Fruit fly (Drosophila melanogaster) whole organism, embryonic: ENCODE data around the gene Fpgs1.

Source experiments
- Atf6 ChIP-seq: fragments of 200-800 bp; sonication (Bioruptor generic); IDR thresholded peaks from 2 replicates; pipeline ENCODE4 v1.3.6; 2022; ENCODE audit warnings: missing biosample characterization, missing genetic modification characterization
- CG10147 ChIP-seq: fragments of 200-800 bp; sonication (Bioruptor generic); optimal IDR thresholded peaks from 2 replicates; lab custom pipeline; 2019; ENCODE audit warnings: missing biosample characterization, mild to moderate bottlenecking, missing genetic modification characterization, moderate library complexity
- CG10654 ChIP-seq: fragments of 200-800 bp; sonication (Bioruptor generic); optimal IDR thresholded peaks from 2 replicates; lab custom pipeline; 2016; ENCODE audit warnings: missing biosample characterization, missing genetic modification characterization
- CG11456 ChIP-seq: fragments of 200-800 bp; sonication (Bioruptor generic); IDR thresholded peaks from 3 replicates; pipeline ENCODE4 v1.3.6; 2022; ENCODE audit warnings: missing biosample characterization, missing genetic modification characterization
- CG13296 ChIP-seq: fragments of 200-800 bp; sonication (Bioruptor generic); optimal IDR thresholded peaks from 3 replicates; lab custom pipeline; 2018; ENCODE audit warnings: missing biosample characterization, mild to moderate bottlenecking, missing genetic modification characterization
- CG14667 ChIP-seq: fragments of 200-800 bp; sonication (Bioruptor generic); IDR thresholded peaks from 2 replicates; pipeline ENCODE4 v1.3.6; 2022; ENCODE audit warnings: missing biosample characterization, missing genetic modification characterization
- CG14965 ChIP-seq: fragments of 200-800 bp; sonication (Bioruptor generic); optimal IDR thresholded peaks from 2 replicates; lab custom pipeline; 2016; ENCODE audit warnings: missing biosample characterization, missing genetic modification characterization, borderline replicate concordance
- CG15479 ChIP-seq: fragments of 200-800 bp; sonication (Bioruptor generic); optimal IDR thresholded peaks from 3 replicates; lab custom pipeline; 2019; ENCODE audit warnings: missing biosample characterization, mild to moderate bottlenecking, missing genetic modification characterization, moderate library complexity
- CG17328 ChIP-seq: fragments of 200-800 bp; sonication (Bioruptor generic); IDR thresholded peaks from 2 replicates; pipeline ENCODE4 v1.3.6; 2022; ENCODE audit warnings: missing biosample characterization, missing genetic modification characterization
- CG17612 ChIP-seq: fragments of 200-800 bp; sonication (Bioruptor generic); IDR thresholded peaks from 2 replicates; pipeline ENCODE4 v1.3.6; 2022; ENCODE audit warnings: missing biosample characterization, missing genetic modification characterization
- CG18476 ChIP-seq: fragments of 200-800 bp; sonication (Bioruptor generic); optimal IDR thresholded peaks from 2 replicates; lab custom pipeline; 2016; ENCODE audit warnings: missing biosample characterization, mild to moderate bottlenecking, missing genetic modification characterization
- CG18599 ChIP-seq: fragments of 200-800 bp; sonication (Bioruptor generic); optimal IDR thresholded peaks from 3 replicates; lab custom pipeline; 2017; ENCODE audit warnings: missing biosample characterization, missing genetic modification characterization, mild to moderate bottlenecking, moderate library complexity, missing genetic modification reagents
- CG30431 ChIP-seq: fragments of 200-800 bp; sonication (Bioruptor generic); optimal IDR thresholded peaks from 2 replicates; lab custom pipeline; 2017; ENCODE audit warnings: missing biosample characterization, missing genetic modification characterization
- CG3065 ChIP-seq: fragments of 200-800 bp; sonication (Bioruptor generic); optimal IDR thresholded peaks from 2 replicates; lab custom pipeline; 2016; ENCODE audit warnings: missing biosample characterization, missing genetic modification characterization
- CG32767 ChIP-seq: fragments of 200-800 bp; sonication (Bioruptor generic); IDR thresholded peaks from 2 replicates; pipeline ENCODE4 v1.3.6; 2022; ENCODE audit warnings: missing biosample characterization, missing genetic modification characterization
- CG34376 ChIP-seq: fragments of 200-800 bp; sonication (Bioruptor generic); optimal IDR thresholded peaks from 2 replicates; lab custom pipeline; 2018; ENCODE audit warnings: missing biosample characterization, mild to moderate bottlenecking, missing genetic modification characterization
- CG3847 ChIP-seq: fragments of 200-800 bp; sonication (Bioruptor generic); IDR thresholded peaks from 2 replicates; pipeline ENCODE4 v1.3.6; 2022; ENCODE audit warnings: missing biosample characterization, missing genetic modification characterization
- CG5953 ChIP-seq: fragments of 200-800 bp; sonication (Bioruptor generic); IDR thresholded peaks from 2 replicates; pipeline ENCODE4 v1.3.6; 2022; ENCODE audit warnings: missing biosample characterization, missing genetic modification characterization
- CG7928 ChIP-seq: fragments of 200-800 bp; sonication (Bioruptor generic); optimal IDR thresholded peaks from 2 replicates; lab custom pipeline; 2017; ENCODE audit warnings: missing biosample characterization, mild to moderate bottlenecking, missing genetic modification characterization
- CG8290 ChIP-seq, 3 experiments: fragments of 200-800 bp; sonication (Bioruptor generic); optimal IDR thresholded peaks; 2 replicates each; lab custom pipeline; 2016 to 2019; ENCODE audit warnings: missing biosample characterization in 3 of 3, missing genetic modification characterization in 3 of 3, mild to moderate bottlenecking in 2 of 3, moderate library complexity in 1 of 3
- CG8359 ChIP-seq: fragments of 200-800 bp; sonication (Bioruptor generic); optimal IDR thresholded peaks from 2 replicates; lab custom pipeline; 2017; ENCODE audit warnings: missing biosample characterization, mild to moderate bottlenecking, missing genetic modification characterization, borderline replicate concordance
- CG9797 ChIP-seq: fragments of 200-800 bp; sonication (Bioruptor generic); optimal IDR thresholded peaks from 3 replicates; lab custom pipeline; 2018; ENCODE audit warnings: missing biosample characterization, mild to moderate bottlenecking, missing genetic modification characterization
- CHES-1-like ChIP-seq: fragments of 200-800 bp; sonication (Bioruptor generic); optimal IDR thresholded peaks from 2 replicates; lab custom pipeline; 2016; ENCODE audit warnings: missing biosample characterization, missing genetic modification characterization
- CrebB ChIP-seq: fragments of 200-800 bp; sonication (Bioruptor generic); optimal IDR thresholded peaks from 3 replicates; lab custom pipeline; 2018; ENCODE audit warnings: missing biosample characterization, mild to moderate bottlenecking, missing genetic modification characterization
- D ChIP-seq, 2 experiments: fragments of 200-800 bp in 1 of 2; fragments of >200 bp in 1 of 2; sonication (Bioruptor generic) in 1 of 2; optimal IDR thresholded peaks; 2 replicates in 1 of 2; 3 replicates in 1 of 2; lab custom pipeline; 2017; ENCODE audit warnings: mild to moderate bottlenecking in 1 of 2, missing biosample characterization in 1 of 2, missing genetic modification characterization in 1 of 2, missing genetic modification reagents in 1 of 2
- Dad ChIP-seq: fragments of 200-800 bp; sonication (Bioruptor generic); optimal IDR thresholded peaks from 3 replicates; lab custom pipeline; 2016; ENCODE audit warnings: missing biosample characterization, missing genetic modification characterization
- Dip2 ChIP-seq: fragments of 200-800 bp; sonication (Bioruptor generic); IDR thresholded peaks from 2 replicates; pipeline ENCODE4 v1.3.6; 2022; ENCODE audit warnings: missing biosample characterization, missing genetic modification characterization
- HLH4C ChIP-seq: fragments of 200-800 bp; sonication (Bioruptor generic); IDR thresholded peaks from 3 replicates; pipeline ENCODE4 v1.3.6; 2022; ENCODE audit warnings: missing biosample characterization, missing genetic modification characterization; ENCODE audit not compliant: partially characterized antibody
- HmgZ ChIP-seq: fragments of 200-800 bp; sonication (Bioruptor generic); optimal IDR thresholded peaks from 2 replicates; lab custom pipeline; 2018; ENCODE audit warnings: missing biosample characterization, mild to moderate bottlenecking, missing genetic modification characterization
- Hsf ChIP-seq: fragments of 200-800 bp; sonication (Bioruptor generic); optimal IDR thresholded peaks from 3 replicates; lab custom pipeline; 2016; ENCODE audit warnings: missing biosample characterization, missing genetic modification characterization
- Max ChIP-seq: fragments of 200-800 bp; sonication (Bioruptor generic); optimal IDR thresholded peaks from 2 replicates; lab custom pipeline; 2016; ENCODE audit warnings: missing biosample characterization, mild to moderate bottlenecking, missing genetic modification characterization
- NC2β ChIP-seq: fragments of 200-800 bp; sonication (Bioruptor generic); optimal IDR thresholded peaks from 2 replicates; lab custom pipeline; 2016; ENCODE audit warnings: missing biosample characterization, missing genetic modification characterization
- Oaz ChIP-seq: fragments of 200-800 bp; sonication (Bioruptor generic); IDR thresholded peaks from 2 replicates; pipeline ENCODE4 v1.3.6; 2022; ENCODE audit warnings: missing biosample characterization, missing genetic modification characterization
- Optix ChIP-seq: fragments of 200-800 bp; sonication (Bioruptor generic); IDR thresholded peaks from 3 replicates; pipeline ENCODE4 v1.3.6; 2022; ENCODE audit warnings: missing biosample characterization, missing genetic modification characterization
- Ptx1 ChIP-seq: fragments of 200-800 bp; sonication (Bioruptor generic); IDR thresholded peaks from 2 replicates; pipeline ENCODE4 v1.3.6; 2022; ENCODE audit warnings: missing biosample characterization, missing genetic modification characterization
- Sin3A ChIP-seq: fragments of >200 bp; optimal IDR thresholded peaks from 2 replicates; lab custom pipeline; 2018
- al ChIP-seq: fragments of 200-800 bp; sonication (Bioruptor generic); IDR thresholded peaks from 2 replicates; pipeline ENCODE4 v1.3.6; 2022; ENCODE audit warnings: missing biosample characterization, missing genetic modification characterization
- bsh ChIP-seq, 2 experiments: fragments of 200-800 bp; sonication (Bioruptor generic); optimal IDR thresholded peaks; 2 replicates each; lab custom pipeline; 2017 to 2018; ENCODE audit warnings: mild to moderate bottlenecking in 2 of 2, missing biosample characterization in 2 of 2, missing genetic modification characterization in 2 of 2, moderate library complexity in 1 of 2
- btn ChIP-seq: fragments of 200-800 bp; sonication (Bioruptor generic); optimal IDR thresholded peaks from 2 replicates; lab custom pipeline; 2016; ENCODE audit warnings: missing biosample characterization, missing genetic modification characterization
- chinmo ChIP-seq: fragments of 200-800 bp; sonication (Bioruptor generic); IDR thresholded peaks from 4 replicates; pipeline ENCODE4 v1.3.6; 2022; ENCODE audit warnings: missing biosample characterization, missing genetic modification characterization; ENCODE audit not compliant: partially characterized antibody
- h ChIP-seq: fragments of >200 bp; optimal IDR thresholded peaks from 2 replicates; lab custom pipeline; 2017
- her ChIP-seq: fragments of 200-800 bp; sonication (Bioruptor generic); optimal IDR thresholded peaks from 2 replicates; lab custom pipeline; 2016; ENCODE audit warnings: missing biosample characterization, missing genetic modification characterization
- lov ChIP-seq, 2 experiments: fragments of 200-800 bp in 1 of 2; fragments of >200 bp in 1 of 2; sonication (Bioruptor generic) in 1 of 2; IDR thresholded peaks in 1 of 2; optimal IDR thresholded peaks in 1 of 2; 2 replicates in 1 of 2; 3 replicates in 1 of 2; pipeline versions ENCODE4 v1.3.6 to Lab custom; 2017 to 2022; ENCODE audit warnings: missing biosample characterization in 1 of 2, missing genetic modification characterization in 1 of 2
- psq ChIP-seq: fragments of 200-800 bp; sonication (Bioruptor generic); optimal IDR thresholded peaks from 2 replicates; lab custom pipeline; 2017; ENCODE audit warnings: missing biosample characterization, missing genetic modification characterization
- pum ChIP-seq: fragments of 200-800 bp; sonication (Bioruptor generic); optimal IDR thresholded peaks from 2 replicates; lab custom pipeline; 2016; ENCODE audit warnings: missing biosample characterization, missing genetic modification characterization
- rib ChIP-seq: fragments of 200-800 bp; sonication (Bioruptor generic); IDR thresholded peaks from 2 replicates; pipeline ENCODE4 v1.3.6; 2022; ENCODE audit warnings: missing biosample characterization, missing genetic modification characterization
- tgo ChIP-seq: fragments of 200-800 bp; sonication (Bioruptor generic); IDR thresholded peaks from 3 replicates; pipeline ENCODE4 v1.3.6; 2022; ENCODE audit warnings: missing biosample characterization, missing genetic modification characterization
- wek ChIP-seq: fragments of 200-800 bp; sonication (Bioruptor generic); optimal IDR thresholded peaks from 3 replicates; lab custom pipeline; 2018; ENCODE audit warnings: missing biosample characterization, mild to moderate bottlenecking, missing genetic modification characterization, moderate library complexity

The Fpgs1 gene

DNA sequence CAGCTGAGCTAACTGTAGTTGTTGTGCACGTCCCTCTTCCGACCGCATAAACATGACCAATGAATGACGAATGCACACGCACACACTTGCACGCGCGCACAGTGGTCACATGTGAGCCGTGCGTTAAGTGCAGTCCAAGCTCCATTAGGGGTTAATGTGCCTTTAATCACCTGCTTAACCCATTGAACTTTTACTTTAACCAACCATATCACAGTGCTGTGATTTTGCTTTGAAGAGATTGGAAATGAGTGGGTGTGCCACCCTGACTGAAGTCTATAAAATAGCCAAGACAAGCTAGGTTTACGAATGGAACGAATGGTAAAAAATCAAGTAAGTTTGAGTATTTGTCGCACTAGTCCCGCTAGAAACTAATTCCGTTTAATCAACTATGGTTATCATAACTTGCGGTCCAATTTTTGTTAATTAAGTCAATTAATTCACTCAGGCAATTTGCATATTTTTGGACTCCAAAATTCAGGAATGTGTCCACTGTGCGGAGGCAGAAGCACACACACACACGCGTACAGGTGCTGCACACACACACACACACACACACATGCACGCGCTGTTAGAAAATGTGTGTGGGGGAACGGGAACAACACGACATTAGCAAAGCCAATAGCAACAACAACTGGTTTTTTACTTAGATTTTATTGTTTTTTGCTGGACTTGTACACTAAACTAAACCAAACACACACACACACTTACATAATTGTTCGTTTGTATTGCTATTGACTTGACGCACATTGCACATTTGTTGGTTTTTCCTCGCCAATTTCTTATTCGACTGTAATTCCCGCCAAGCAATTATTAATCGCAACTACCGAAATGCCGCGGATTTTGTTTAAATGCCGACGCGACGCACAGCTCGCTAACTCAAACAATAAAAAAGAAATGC is 20.2 kb upstream of the Fpgs1 start (continued):
- no peak for TF ChIP-seq Dad (GFP tag; lab: Kevin White, UChicago)
- TF ChIP-seq CG7928 (GFP tag; lab: Kevin White, UChicago) = no peak
- no peak for TF ChIP-seq HmgZ (tag; lab: Kevin White, UChicago)
- 0 out of 2 replicates have a peak, but pooled peaks have one; percentile 10 for TF ChIP-seq CG17328 (GFP tag; lab: Robert Waterston, UW)
- peak; percentile 22 for TF ChIP-seq her (GFP tag; lab: Kevin White, UChicago)
- TF ChIP-seq Hsf (GFP tag; lab: Kevin White, UChicago) = peak; percentile 51
- TF ChIP-seq btn (GFP tag; lab: Kevin White, UChicago) = peak; percentile 40
- peak; percentile 23 for TF ChIP-seq NC2β (GFP tag; lab: Kevin White, UChicago)
- peak; percentile 55 for TF ChIP-seq CHES-1-like (GFP tag; lab: Kevin White, UChicago)
- peak; percentile 82; the same call in 3 of the 4 replicates for TF ChIP-seq chinmo (GFP tag; lab: Robert Waterston, UW)
- no peak for TF ChIP-seq psq
- no peak for TF ChIP-seq Atf6
- TF ChIP-seq wek (GFP tag; lab: Kevin White, UChicago) = no peak
- no peak for TF ChIP-seq Oaz
- TF ChIP-seq CG3847 = no peak
- TF ChIP-seq al = no peak
- TF ChIP-seq pum (GFP tag; lab: Kevin White, UChicago) = no peak
- no peak for TF ChIP-seq CG10147 (GFP tag; lab: Kevin White, UChicago)
- TF ChIP-seq CG15479 (GFP tag; lab: Kevin White, UChicago) = peak; percentile 60
- no peak; the same call in 2 of the 3 replicates for TF ChIP-seq Optix (GFP tag; lab: Robert Waterston, UW)
- no peak for TF ChIP-seq CG17612
- no peak for TF ChIP-seq Sin3A (lab: Kevin White, UChicago)
- no peak for TF ChIP-seq CG14667
- 0 out of 2 replicates have a peak, but pooled peaks have one; percentile 16 for TF ChIP-seq Ptx1 (GFP tag; lab: Robert Waterston, UW)
- no peak for TF ChIP-seq tgo (GFP tag; lab: Robert Waterston, UW)
- TF ChIP-seq CG11456 = no peak
- TF ChIP-seq CG30431 (GFP tag; lab: Kevin White, UChicago) = peak; percentile 25
- TF ChIP-seq CG3065 (GFP tag; lab: Kevin White, UChicago) = no peak
- TF ChIP-seq bsh (GFP tag; optimal IDR thresholded peaks at IDR 0.05; lab: Kevin White, UChicago) = peak; percentile 39 to 62
- no peak for TF ChIP-seq CG10654 (GFP tag; lab: Kevin White, UChicago)
- peak; percentile 14 for TF ChIP-seq CG18476 (GFP tag; lab: Kevin White, UChicago)
- no peak for TF ChIP-seq CG5953 (GFP tag; lab: Robert Waterston, UW)
- TF ChIP-seq CG14965 (GFP tag; lab: Kevin White, UChicago) = no peak
- TF ChIP-seq CG8290 (GFP tag; optimal IDR thresholded peaks at IDR 0.05; lab: Kevin White, UChicago) = peak; percentile 10
- TF ChIP-seq CG8290 (tag; optimal IDR thresholded peaks at IDR 0.05; lab: Kevin White, UChicago) = peak in 1 of 2 experiments; percentile 37
- TF ChIP-seq HLH4C (GFP tag; lab: Robert Waterston, UW) = no peak
- TF ChIP-seq CG8359 (GFP tag; lab: Kevin White, UChicago) = no peak
- no peak for TF ChIP-seq CG9797 (GFP tag; lab: Kevin White, UChicago)
- no peak for TF ChIP-seq rib (GFP tag; lab: Robert Waterston, UW)
- no peak for TF ChIP-seq Dip2 (GFP tag; lab: Robert Waterston, UW)
- TF ChIP-seq CG34376 (GFP tag; lab: Kevin White, UChicago) = no peak
- TF ChIP-seq h (lab: Kevin White, UChicago) = no peak
- TF ChIP-seq D (optimal IDR thresholded peaks at IDR 0.05; lab: Kevin White, UChicago) = no peak
- TF ChIP-seq D (GFP tag; optimal IDR thresholded peaks at IDR 0.05; lab: Kevin White, UChicago) = peak; percentile 35
- no peak for TF ChIP-seq Max
- TF ChIP-seq CG13296 = no peak
- TF ChIP-seq CrebB (tag; lab: Kevin White, UChicago) = no peak
- TF ChIP-seq CG32767 (GFP tag; lab: Robert Waterston, UW) = no peak
- peak; percentile 37 for TF ChIP-seq CG18599 (GFP tag; lab: Kevin White, UChicago)
- no peak for TF ChIP-seq lov (optimal IDR thresholded peaks at IDR 0.05; lab: Kevin White, UChicago)
- no peak for TF ChIP-seq lov (GFP tag; IDR thresholded peaks at IDR 0.05; lab: Robert Waterston, UW)
